Worm (Caenorhabditis elegans) whole organism, L1 larva: ENCODE measurements around the gene F53F4.11.

Experiments used
- C04F5.9 ChIP-seq: sonication (generic microtip); optimal IDR thresholded peaks from 2 replicates; lab custom pipeline; 2016; ENCODE audit warnings: missing genetic modification characterization, missing compliant biosample characterization
- C34B4.2 ChIP-seq: sonication (generic microtip); optimal IDR thresholded peaks from 2 replicates; lab custom pipeline; 2017; ENCODE audit warnings: mild to moderate bottlenecking, missing genetic modification characterization, missing compliant biosample characterization
- Y116A8C.19 ChIP-seq: sonication (generic microtip); optimal IDR thresholded peaks from 2 replicates; lab custom pipeline; 2016; ENCODE audit warnings: missing compliant biosample characterization, missing genetic modification characterization, borderline replicate concordance
- aha-1 ChIP-seq: fragments of 150-350 bp; optimal IDR thresholded peaks from 2 replicates; lab custom pipeline; 2014; ENCODE audit warnings: missing biosample characterization, missing genetic modification characterization
- aly-2 ChIP-seq: fragments of 150-350 bp; optimal IDR thresholded peaks from 2 replicates; lab custom pipeline; 2014; ENCODE audit warnings: missing biosample characterization, missing genetic modification characterization
- blmp-1 ChIP-seq: fragments of 150-350 bp; optimal IDR thresholded peaks from 2 replicates; lab custom pipeline; 2014; ENCODE audit warnings: missing biosample characterization, missing genetic modification characterization
- ceh-63 ChIP-seq: fragments of 200-800 bp; sonication (Bioruptor generic); optimal IDR thresholded peaks from 2 replicates; lab custom pipeline; 2018; ENCODE audit warnings: mild to moderate bottlenecking, missing genetic modification characterization, missing compliant biosample characterization
- ceh-82 ChIP-seq, 3 experiments: fragments of 150-350 bp in 1 of 3; sonication (generic microtip) in 2 of 3; optimal IDR thresholded peaks; 2 replicates each; lab custom pipeline; 2014 to 2017; ENCODE audit warnings: missing biosample characterization in 3 of 3, missing genetic modification characterization in 3 of 3
- ceh-88 ChIP-seq: fragments of 200-800 bp; sonication (Bioruptor generic); IDR thresholded peaks from 2 replicates; pipeline ENCODE4 v1.3.6; 2022; ENCODE audit warnings: missing genetic modification characterization, missing compliant biosample characterization
- ces-1 ChIP-seq: fragments of 150-350 bp; optimal IDR thresholded peaks from 2 replicates; lab custom pipeline; 2014; ENCODE audit warnings: missing biosample characterization, missing genetic modification reagents, missing genetic modification characterization
- dsc-1 ChIP-seq: sonication (generic microtip); optimal IDR thresholded peaks from 2 replicates; lab custom pipeline; 2016; ENCODE audit warnings: mild to moderate bottlenecking, missing genetic modification characterization, missing compliant biosample characterization
- efl-1 ChIP-seq, 4 experiments: fragments of 150-350 bp; optimal IDR thresholded peaks in 3 of 4; peaks in 1 of 4; 1 replicate in 1 of 4; 2 replicates in 3 of 4; lab custom pipeline; 2014; ENCODE audit warnings: missing biosample characterization in 2 of 4, missing genetic modification characterization in 2 of 4, missing genetic modification reagents in 2 of 4
- efl-3 ChIP-seq: fragments of 200-800 bp; sonication (Bioruptor generic); optimal IDR thresholded peaks from 2 replicates; lab custom pipeline; 2018; ENCODE audit warnings: mild to moderate bottlenecking, missing genetic modification characterization, missing compliant biosample characterization
- egl-27 ChIP-seq, 2 experiments: fragments of 150-350 bp in 1 of 2; sonication (generic microtip); optimal IDR thresholded peaks; 3 replicates each; lab custom pipeline; 2017 to 2018; ENCODE audit warnings: missing biosample characterization in 2 of 2, missing genetic modification characterization in 2 of 2, missing genetic modification reagents in 2 of 2
- elt-3 ChIP-seq, 6 experiments: fragments of 150-350 bp in 1 of 6; sonication (generic microtip); optimal IDR thresholded peaks; 2 replicates each; lab custom pipeline; 2017 to 2018; ENCODE audit warnings: missing biosample characterization in 6 of 6, missing genetic modification characterization in 6 of 6, inconsistent platforms in 1 of 6
- ets-5 ChIP-seq: fragments of 200-800 bp; sonication (Bioruptor generic); IDR thresholded peaks from 2 replicates; pipeline ENCODE4 v1.3.6; 2022; ENCODE audit warnings: missing genetic modification characterization, missing compliant biosample characterization
- fkh-10 ChIP-seq: sonication (generic microtip); optimal IDR thresholded peaks from 2 replicates; lab custom pipeline; 2017; ENCODE audit warnings: missing biosample characterization, missing genetic modification reagents, missing genetic modification characterization
- fkh-4 ChIP-seq: sonication (generic microtip); optimal IDR thresholded peaks from 2 replicates; lab custom pipeline; 2016; ENCODE audit warnings: missing compliant biosample characterization, missing genetic modification characterization, borderline replicate concordance
- fkh-8 ChIP-seq: sonication (generic microtip); optimal IDR thresholded peaks from 2 replicates; lab custom pipeline; 2016; ENCODE audit warnings: mild to moderate bottlenecking, missing genetic modification characterization, missing compliant biosample characterization
- fos-1 ChIP-seq: fragments of 150-350 bp; optimal IDR thresholded peaks from 2 replicates; lab custom pipeline; 2014; ENCODE audit warnings: missing biosample characterization, missing genetic modification characterization
- grh-1 ChIP-seq: fragments of 200-800 bp; sonication (Bioruptor generic); IDR thresholded peaks from 2 replicates; pipeline ENCODE4 v1.3.6; 2022; ENCODE audit warnings: missing genetic modification reagents, missing genetic modification characterization, missing compliant biosample characterization
- hlh-4 ChIP-seq: sonication (generic microtip); optimal IDR thresholded peaks from 2 replicates; lab custom pipeline; 2016; ENCODE audit warnings: mild to moderate bottlenecking, missing genetic modification characterization, missing compliant biosample characterization
- hpl-2 ChIP-seq: fragments of 150-350 bp; optimal IDR thresholded peaks from 2 replicates; lab custom pipeline; 2014; ENCODE audit warnings: missing biosample characterization, missing genetic modification reagents, missing genetic modification characterization
- irx-1 ChIP-seq: sonication (generic microtip); optimal IDR thresholded peaks from 2 replicates; lab custom pipeline; 2016; ENCODE audit warnings: missing genetic modification characterization, missing compliant biosample characterization
- jun-1 ChIP-seq: fragments of 150-350 bp; optimal IDR thresholded peaks from 2 replicates; lab custom pipeline; 2014; ENCODE audit warnings: missing biosample characterization, missing genetic modification reagents, missing genetic modification characterization
- lin-13 ChIP-seq: fragments of 150-350 bp; optimal IDR thresholded peaks from 2 replicates; lab custom pipeline; 2014; ENCODE audit warnings: missing biosample characterization, missing genetic modification reagents, missing genetic modification characterization
- lin-14 ChIP-seq: fragments of 200-800 bp; sonication (Bioruptor generic); optimal IDR thresholded peaks from 2 replicates; lab custom pipeline; 2018; ENCODE audit warnings: mild to moderate bottlenecking, missing genetic modification characterization, moderate library complexity, missing compliant biosample characterization
- lin-35 ChIP-seq, 2 experiments: fragments of 150-350 bp; optimal IDR thresholded peaks; 2 replicates each; lab custom pipeline; 2014; ENCODE audit warnings: missing biosample characterization in 2 of 2, missing genetic modification characterization in 2 of 2, missing genetic modification reagents in 2 of 2
- lin-39 ChIP-seq: fragments of 150-350 bp; optimal IDR thresholded peaks from 2 replicates; lab custom pipeline; 2014; ENCODE audit warnings: missing biosample characterization, missing genetic modification reagents, missing genetic modification characterization
- lsy-2 ChIP-seq, 2 experiments: fragments of 150-350 bp; optimal IDR thresholded peaks; 2 replicates each; lab custom pipeline; 2014; ENCODE audit warnings: missing biosample characterization in 2 of 2, missing genetic modification characterization in 2 of 2
- mdl-1 ChIP-seq, 2 experiments: fragments of 150-350 bp; optimal IDR thresholded peaks; 2 replicates each; lab custom pipeline; 2014 to 2017; ENCODE audit warnings: missing biosample characterization in 2 of 2, missing genetic modification characterization in 2 of 2, inconsistent platforms in 1 of 2
- nhr-12 ChIP-seq: sonication (generic microtip); optimal IDR thresholded peaks from 2 replicates; lab custom pipeline; 2017; ENCODE audit warnings: missing biosample characterization, missing genetic modification characterization
- nhr-19 ChIP-seq: fragments of 200-800 bp; sonication (Bioruptor generic); conservative IDR thresholded peaks from 2 replicates; pipeline ENCODE4 v1.3.6; 2022; ENCODE audit warnings: missing genetic modification characterization, missing compliant biosample characterization
- nhr-237 ChIP-seq: fragments of 150-350 bp; optimal IDR thresholded peaks from 2 replicates; lab custom pipeline; 2014; ENCODE audit warnings: missing biosample characterization, missing genetic modification characterization
- nhr-28 ChIP-seq: fragments of 150-350 bp; optimal IDR thresholded peaks from 2 replicates; lab custom pipeline; 2014; ENCODE audit warnings: missing biosample characterization, missing genetic modification characterization
- nhr-71 ChIP-seq: sonication (generic microtip); optimal IDR thresholded peaks from 2 replicates; lab custom pipeline; 2016; ENCODE audit warnings: mild to moderate bottlenecking, missing genetic modification characterization, moderate library complexity, missing compliant biosample characterization
- nhr-76 ChIP-seq: sonication (generic microtip); optimal IDR thresholded peaks from 2 replicates; lab custom pipeline; 2017; ENCODE audit warnings: missing biosample characterization, missing genetic modification characterization
- nhr-77 ChIP-seq: fragments of 150-350 bp; optimal IDR thresholded peaks from 2 replicates; lab custom pipeline; 2014; ENCODE audit warnings: missing biosample characterization, missing genetic modification characterization
- skn-1 ChIP-seq: fragments of 150-350 bp; optimal IDR thresholded peaks from 2 replicates; lab custom pipeline; 2014; ENCODE audit warnings: missing biosample characterization, missing genetic modification characterization
- snpc-4 ChIP-seq: fragments of 150-350 bp; optimal IDR thresholded peaks from 2 replicates; lab custom pipeline; 2014; ENCODE audit warnings: missing biosample characterization, missing genetic modification characterization
- sptf-1 ChIP-seq: fragments of 150-350 bp; optimal IDR thresholded peaks from 2 replicates; lab custom pipeline; 2014; ENCODE audit warnings: missing biosample characterization, missing genetic modification characterization
- swsn-7 ChIP-seq: sonication (generic microtip); optimal IDR thresholded peaks from 2 replicates; lab custom pipeline; 2016; ENCODE audit warnings: missing genetic modification characterization, missing compliant biosample characterization
- tbx-2 ChIP-seq: sonication (generic microtip); optimal IDR thresholded peaks from 2 replicates; lab custom pipeline; 2016; ENCODE audit warnings: missing genetic modification characterization, missing compliant biosample characterization
- tlp-1 ChIP-seq: fragments of 150-350 bp; optimal IDR thresholded peaks from 2 replicates; lab custom pipeline; 2014; ENCODE audit warnings: missing biosample characterization, missing genetic modification characterization
- unc-30 ChIP-seq: sonication (generic microtip); optimal IDR thresholded peaks from 2 replicates; lab custom pipeline; 2017; ENCODE audit warnings: missing biosample characterization, missing genetic modification characterization
- unc-62 ChIP-seq: fragments of 150-350 bp; optimal IDR thresholded peaks from 2 replicates; lab custom pipeline; 2014; ENCODE audit warnings: missing biosample characterization, missing genetic modification reagents, missing genetic modification characterization
- unc-86 ChIP-seq: sonication (generic microtip); optimal IDR thresholded peaks from 2 replicates; lab custom pipeline; 2016; ENCODE audit warnings: missing genetic modification characterization, missing compliant biosample characterization
- unc-98 ChIP-seq: fragments of 200-800 bp; sonication (Bioruptor generic); IDR thresholded peaks from 2 replicates; pipeline ENCODE4 v1.3.6; 2022; ENCODE audit warnings: missing genetic modification characterization, missing compliant biosample characterization
- vab-15 ChIP-seq: sonication (generic microtip); optimal IDR thresholded peaks from 2 replicates; lab custom pipeline; 2017; ENCODE audit warnings: missing genotype, mild to moderate bottlenecking, missing genetic modification characterization, missing compliant biosample characterization
- xbp-1 ChIP-seq: sonication (generic microtip); optimal IDR thresholded peaks from 2 replicates; lab custom pipeline; 2016; ENCODE audit warnings: missing genetic modification characterization, missing compliant biosample characterization
- zag-1 ChIP-seq: fragments of 150-350 bp; optimal IDR thresholded peaks from 2 replicates; lab custom pipeline; 2014; ENCODE audit warnings: missing biosample characterization, missing genetic modification characterization
- zip-4 ChIP-seq: fragments of 200-800 bp; sonication (Bioruptor generic); optimal IDR thresholded peaks from 2 replicates; lab custom pipeline; 2018; ENCODE audit warnings: mild to moderate bottlenecking, missing genetic modification characterization, moderate library complexity, missing compliant biosample characterization
- ztf-11 ChIP-seq, 2 experiments: sonication (generic microtip); optimal IDR thresholded peaks; 2 replicates each; lab custom pipeline; 2016 to 2017; ENCODE audit warnings: missing genetic modification characterization in 2 of 2, missing biosample characterization in 1 of 2, missing compliant biosample characterization in 1 of 2

The F53F4.11 gene

DNA sequence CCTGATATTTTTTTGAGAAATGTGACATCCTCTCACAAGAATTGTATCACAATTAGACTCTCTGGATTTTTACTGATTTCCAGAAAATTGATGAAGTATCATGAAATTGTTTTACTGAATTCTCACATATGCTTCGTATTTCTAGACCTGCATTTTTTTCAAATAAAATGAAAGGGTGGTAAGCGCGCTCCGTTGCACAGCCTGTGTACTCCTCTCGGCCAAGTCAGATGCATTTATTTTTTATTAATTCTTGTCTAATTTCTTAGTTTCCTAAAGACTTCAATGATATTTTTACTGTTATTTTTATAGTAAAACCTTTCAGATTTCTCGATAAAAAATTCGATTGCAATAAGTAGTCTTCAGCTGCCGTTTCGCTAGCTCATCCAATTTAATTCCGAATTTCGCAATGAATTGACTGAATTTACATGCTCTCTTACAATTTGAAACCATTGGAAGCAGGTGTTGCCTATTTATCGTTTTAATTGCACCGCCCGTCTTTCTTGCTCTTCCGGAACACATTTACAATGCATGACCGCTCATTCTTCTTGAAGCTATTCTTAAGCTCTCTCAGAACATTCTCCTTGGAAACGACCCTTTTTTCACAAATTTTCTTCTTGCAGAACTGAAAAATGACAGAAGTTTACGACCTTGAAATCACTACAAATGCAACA is 32.7 kb downstream of the F53F4.11 start, which contains the start of gene tbcb-1 (continued):
- TF ChIP-seq tbx-2 = peak; percentile 37
- TF ChIP-seq egl-27 (tag; optimal IDR thresholded peaks at IDR 0.05; lab: Kevin White, UChicago) = no peak
- TF ChIP-seq fos-1 = no peak
- TF ChIP-seq elt-3 (tag; optimal IDR thresholded peaks at IDR 0.05; lab: Kevin White, UChicago) = no peak
- TF ChIP-seq unc-62 = no peak
- no peak for TF ChIP-seq ets-5
- TF ChIP-seq C34B4.2 (tag; lab: Kevin White, UChicago) = no peak
- no peak for TF ChIP-seq sptf-1 (tag; lab: Kevin White, UChicago)
- TF ChIP-seq fkh-8 (tag; lab: Kevin White, UChicago) = no peak
- TF ChIP-seq lin-13 (GFP tag; lab: Kevin White, UChicago) = no peak
- peak; percentile 0 for TF ChIP-seq snpc-4
- TF ChIP-seq nhr-19 (GFP tag; lab: Robert Waterston, UW) = no peak; the same call in 1 of the 2 replicates
- peak; percentile 69 for TF ChIP-seq dsc-1
- TF ChIP-seq zag-1 (tag; lab: Kevin White, UChicago) = no peak
- peak; percentile 47 to 52 for TF ChIP-seq lin-35 (GFP tag; optimal IDR thresholded peaks at IDR 0.05; lab: Kevin White, UChicago)
- TF ChIP-seq skn-1 (tag; lab: Kevin White, UChicago) = no peak
- no peak for TF ChIP-seq unc-98 (GFP tag; lab: Robert Waterston, UW)
- no peak for TF ChIP-seq ztf-11 (tag; optimal IDR thresholded peaks at IDR 0.05; lab: Kevin White, UChicago)
- no peak for TF ChIP-seq zip-4 (GFP tag; lab: Kevin White, UChicago)
- no peak for TF ChIP-seq tlp-1 (tag; lab: Kevin White, UChicago)
- TF ChIP-seq nhr-71 (tag; lab: Kevin White, UChicago) = peak; percentile 66
- no peak for TF ChIP-seq efl-3 (GFP tag; lab: Kevin White, UChicago)
- TF ChIP-seq nhr-77 (tag; lab: Kevin White, UChicago) = no peak
- TF ChIP-seq fkh-4 (tag; lab: Kevin White, UChicago) = peak; percentile 4
- TF ChIP-seq lin-39 (tag; lab: Kevin White, UChicago) = no peak
- peak; percentile 37 for TF ChIP-seq blmp-1
- no peak for TF ChIP-seq nhr-237 (tag; lab: Kevin White, UChicago)
- no peak for TF ChIP-seq nhr-28
- no peak for TF ChIP-seq lin-14 (GFP tag; lab: Kevin White, UChicago)
- peak; percentile 46 for TF ChIP-seq xbp-1 (tag; lab: Kevin White, UChicago)
- no peak for TF ChIP-seq C04F5.9
- no peak for TF ChIP-seq aly-2 (tag; lab: Kevin White, UChicago)
- no peak for TF ChIP-seq nhr-12 (tag; lab: Kevin White, UChicago)
- no peak for TF ChIP-seq ces-1 (GFP tag; lab: Kevin White, UChicago)
- TF ChIP-seq hpl-2 (GFP tag; lab: Kevin White, UChicago) = no peak
- no peak for TF ChIP-seq grh-1 (GFP tag; lab: Robert Waterston, UW)
- no peak for TF ChIP-seq jun-1
- TF ChIP-seq Y116A8C.19 (tag; lab: Kevin White, UChicago) = no peak
- peak; percentile 41 for TF ChIP-seq irx-1 (tag; lab: Kevin White, UChicago)
- TF ChIP-seq ceh-88 (GFP tag; lab: Robert Waterston, UW) = no peak
- TF ChIP-seq vab-15 (tag; lab: Kevin White, UChicago) = no peak
- TF ChIP-seq aha-1 (tag; lab: Kevin White, UChicago) = no peak
- peak; percentile 46 to 66 for TF ChIP-seq efl-1 (optimal IDR thresholded peaks at IDR 0.05; lab: Kevin White, UChicago)
- peak; percentile 58 to 95 for TF ChIP-seq efl-1 (GFP tag; optimal IDR thresholded peaks at IDR 0.05 in 1 of 2; lab: Kevin White, UChicago)
- no peak for TF ChIP-seq nhr-76 (tag; lab: Kevin White, UChicago)
- TF ChIP-seq mdl-1 (tag; optimal IDR thresholded peaks at IDR 0.05; lab: Kevin White, UChicago) = no peak
- TF ChIP-seq unc-86 = no peak
- TF ChIP-seq hlh-4 = no peak
- peak in 2 of 3 experiments; percentile 35 for TF ChIP-seq ceh-82 (tag; optimal IDR thresholded peaks at IDR 0.05; lab: Kevin White, UChicago)
- TF ChIP-seq swsn-7 (tag; lab: Kevin White, UChicago) = peak; percentile 57
- TF ChIP-seq lsy-2 (tag; optimal IDR thresholded peaks at IDR 0.05; lab: Kevin White, UChicago) = peak; percentile 46 to 53
- no peak for TF ChIP-seq unc-30 (tag; lab: Kevin White, UChicago)
- TF ChIP-seq ceh-63 (GFP tag; lab: Kevin White, UChicago) = no peak
- no peak for TF ChIP-seq fkh-10 (GFP tag; lab: Kevin White, UChicago)
